Fruit fly (Drosophila melanogaster): Measurements from ENCODE around the gene CG33346.
A peak's percentile ranks its signal among the peaks of the same experiment; 100 is the strongest.

Gene CG33346

dm6 chr3R:28668854-28669253 is at the start of gene CG33346:
CG33346 (plus strand) TSS chr3R:28669233.
- no peak for TF ChIP-seq CTCF (optimal IDR thresholded peaks at IDR 0.05)
- no peak for TF ChIP-seq CG8478 (optimal IDR thresholded peaks at IDR 0.05)

dm6 chr3R:28620813-28621212 is 48.2 kb upstream of the CG33346 start:
- TF ChIP-seq CG8478 (optimal IDR thresholded peaks at IDR 0.05): no peak
- TF ChIP-seq CTCF (optimal IDR thresholded peaks at IDR 0.05): no peak

- TF ChIP-seq CG8478 (optimal IDR thresholded peaks at IDR 0.05) (no peak), CTCF (optimal IDR thresholded peaks at IDR 0.05) (no peak)
Measured at dm6 chr3R:28623115-28623514, 45.9 kb upstream of the CG33346 start.

dm6 chr3R:28623564-28623963 is 45.5 kb upstream of the CG33346 start:
- TF ChIP-seq CG8478 (optimal IDR thresholded peaks at IDR 0.05) (no peak), CTCF (optimal IDR thresholded peaks at IDR 0.05) (no peak)

- no peak for TF ChIP-seq CTCF (optimal IDR thresholded peaks at IDR 0.05)
- TF ChIP-seq CG8478 (optimal IDR thresholded peaks at IDR 0.05): no peak
Measured at dm6 chr3R:28627267-28627666, 41.8 kb upstream of the CG33346 start.

dm6 chr3R:28628696-28629095 is 40.3 kb upstream of the CG33346 start:
- no peak for TF ChIP-seq CG8478 (optimal IDR thresholded peaks at IDR 0.05)
- TF ChIP-seq CTCF (optimal IDR thresholded peaks at IDR 0.05): no peak

- TF ChIP-seq CG8478 (optimal IDR thresholded peaks at IDR 0.05) (no peak), CTCF (optimal IDR thresholded peaks at IDR 0.05) (no peak)
Measured at dm6 chr3R:28629186-28629979, 39.6 kb upstream of the CG33346 start.

dm6 chr3R:28630092-28630491 is 38.9 kb upstream of the CG33346 start:
- no peak for TF ChIP-seq CG8478 (optimal IDR thresholded peaks at IDR 0.05)
- TF ChIP-seq CTCF (optimal IDR thresholded peaks at IDR 0.05): no peak

dm6 chr3R:28630861-28631260 is 38.2 kb upstream of the CG33346 start:
- TF ChIP-seq CG8478 (optimal IDR thresholded peaks at IDR 0.05): no peak
- no peak for TF ChIP-seq CTCF (optimal IDR thresholded peaks at IDR 0.05)

- TF ChIP-seq CG8478 (optimal IDR thresholded peaks at IDR 0.05) (no peak), CTCF (optimal IDR thresholded peaks at IDR 0.05) (no peak)
Measured at dm6 chr3R:28631753-28632152, 37.3 kb upstream of the CG33346 start.

dm6 chr3R:28633746-28634145 is 35.3 kb upstream of the CG33346 start:
- TF ChIP-seq CG8478 (optimal IDR thresholded peaks at IDR 0.05) (no peak), CTCF (optimal IDR thresholded peaks at IDR 0.05) (no peak)

dm6 chr3R:28634261-28634980 is 34.6 kb upstream of the CG33346 start:
- TF ChIP-seq CG8478 (optimal IDR thresholded peaks at IDR 0.05) (no peak), CTCF (optimal IDR thresholded peaks at IDR 0.05) (no peak)

- TF ChIP-seq CTCF (optimal IDR thresholded peaks at IDR 0.05): peak; percentile 88 to 90
- TF ChIP-seq CG8478 (optimal IDR thresholded peaks at IDR 0.05): no peak
Measured at dm6 chr3R:28634981-28635930, 33.8 kb upstream of the CG33346 start, which contains the start of gene CG10011. CG10011 (minus strand) TSS chr3R:28635099.

- no peak for TF ChIP-seq CTCF (optimal IDR thresholded peaks at IDR 0.05)
- TF ChIP-seq CG8478 (optimal IDR thresholded peaks at IDR 0.05): no peak
Measured at dm6 chr3R:28636111-28636510, 32.9 kb upstream of the CG33346 start, which contains the start of gene CG9988. CG9988 (plus strand) TSS chr3R:28636411.

dm6 chr3R:28642791-28643190 is 26.2 kb upstream of the CG33346 start, which contains the start of gene CG14062:
CG14062 (minus strand) TSS chr3R:28642891.
- TF ChIP-seq CG8478 (optimal IDR thresholded peaks at IDR 0.05): no peak
- TF ChIP-seq CTCF (optimal IDR thresholded peaks at IDR 0.05): no peak
